Fruit fly (Drosophila melanogaster): Measurements from ENCODE around the gene Cht11.

Gene Cht11

DNA sequence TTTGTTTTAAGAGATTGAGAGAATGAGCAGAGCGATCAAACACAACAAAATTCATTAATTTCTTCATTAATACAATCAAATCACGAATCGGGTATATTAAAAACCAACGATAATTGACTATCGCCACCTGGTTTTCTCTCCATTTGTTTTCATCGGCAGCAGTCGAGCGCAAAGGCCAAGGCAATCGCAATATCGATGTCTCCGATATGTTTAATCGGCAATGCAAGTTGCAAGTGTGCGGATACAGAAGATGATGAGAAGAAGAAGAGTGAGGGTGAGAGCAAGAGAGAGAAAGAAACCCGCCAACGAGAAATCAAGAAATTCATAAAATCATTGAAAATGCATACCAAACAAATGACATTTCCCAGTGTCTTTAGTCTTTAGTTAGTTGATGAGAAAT lies 26.5 kb upstream of the Cht11 start (continued):
- no peak for TF ChIP-seq bigmax (GFP tag; optimal IDR thresholded peaks at IDR 0.05)
- no peak for TF ChIP-seq gt (GFP tag; IDR thresholded peaks at IDR 0.05)
- TF ChIP-seq CG33557 (GFP tag; optimal IDR thresholded peaks at IDR 0.05): no peak
- TF ChIP-seq CG17361 (GFP tag; IDR thresholded peaks at IDR 0.05): no peak
- TF ChIP-seq Ssrp (tag; optimal IDR thresholded peaks at IDR 0.05): no peak
- no peak for TF ChIP-seq sob (GFP tag; IDR thresholded peaks at IDR 0.05)
- TF ChIP-seq CG18476 (GFP tag; optimal IDR thresholded peaks at IDR 0.05): no peak
- TF ChIP-seq E2f1 (GFP tag; IDR thresholded peaks at IDR 0.05): no peak
- peak; percentile 80 for TF ChIP-seq bbx (GFP tag; IDR thresholded peaks at IDR 0.05; ENCODE audit: partially characterized antibody)
- no peak for TF ChIP-seq usp (GFP tag; optimal IDR thresholded peaks at IDR 0.05)
- peak; percentile 38; the same call in 1 of the 2 replicates for TF ChIP-seq hbn (GFP tag; IDR thresholded peaks at IDR 0.05; ENCODE audit: partially characterized antibody)
- peak; percentile 31; the same call in 1 of the 3 replicates for TF ChIP-seq Doc3 (GFP tag; IDR thresholded peaks at IDR 0.05; ENCODE audit: partially characterized antibody)
- no peak for TF ChIP-seq pb (GFP tag; optimal IDR thresholded peaks at IDR 0.05)
- TF ChIP-seq D (optimal IDR thresholded peaks at IDR 0.05): no peak
- no peak for TF ChIP-seq D (GFP tag; optimal IDR thresholded peaks at IDR 0.05)
- peak; percentile 74 for TF ChIP-seq CG17385 (GFP tag; optimal IDR thresholded peaks at IDR 0.05)
- TF ChIP-seq CG2199 (GFP tag; IDR thresholded peaks at IDR 0.05): no peak
- no peak for TF ChIP-seq dati (GFP tag; IDR thresholded peaks at IDR 0.05)
- TF ChIP-seq Dfd (GFP tag; optimal IDR thresholded peaks at IDR 0.05): no peak
- TF ChIP-seq prd (optimal IDR thresholded peaks at IDR 0.05): no peak
- no peak for TF ChIP-seq prd (GFP tag; IDR thresholded peaks at IDR 0.05)
- TF ChIP-seq Dip3 (GFP tag; optimal IDR thresholded peaks at IDR 0.05): no peak
- TF ChIP-seq Dref (GFP tag; IDR thresholded peaks at IDR 0.05): peak; percentile 53
- TF ChIP-seq ssp (GFP tag; IDR thresholded peaks at IDR 0.05): no peak
- TF ChIP-seq Aef1 (GFP tag; IDR thresholded peaks at IDR 0.05): no peak
- no peak for TF ChIP-seq CG16863 (GFP tag; optimal IDR thresholded peaks at IDR 0.05)
- TF ChIP-seq Scr (GFP tag; IDR thresholded peaks at IDR 0.05; ENCODE audit: partially characterized antibody): peak; percentile 64
- no peak for TF ChIP-seq CG9932 (GFP tag; IDR thresholded peaks at IDR 0.05)
- TF ChIP-seq CG17612 (GFP tag; IDR thresholded peaks at IDR 0.05): no peak
- peak; percentile 50; the same call in 2 of the 3 replicates for TF ChIP-seq knrl (GFP tag; IDR thresholded peaks at IDR 0.05; ENCODE audit: partially characterized antibody)
- no peak for TF ChIP-seq trh (GFP tag; optimal IDR thresholded peaks at IDR 0.05)
- TF ChIP-seq Bdp1 (GFP tag; optimal IDR thresholded peaks at IDR 0.05): no peak
- no peak for TF ChIP-seq CG13624 (GFP tag; optimal IDR thresholded peaks at IDR 0.05)
- peak; percentile 49; the same call in 1 of the 3 replicates for TF ChIP-seq zen2 (GFP tag; IDR thresholded peaks at IDR 0.05; ENCODE audit: partially characterized antibody)
- TF ChIP-seq CG3995 (GFP tag; optimal IDR thresholded peaks at IDR 0.05): no peak
- no peak for TF ChIP-seq dimm (GFP tag; IDR thresholded peaks at IDR 0.05)
- TF ChIP-seq CG10654 (GFP tag; optimal IDR thresholded peaks at IDR 0.05): no peak
- no peak for TF ChIP-seq run (tag; optimal IDR thresholded peaks at IDR 0.05)
- TF ChIP-seq CG14441 (GFP tag; IDR thresholded peaks at IDR 0.05): no peak
- TF ChIP-seq Ptx1 (GFP tag; IDR thresholded peaks at IDR 0.05): no peak
- TF ChIP-seq tna (GFP tag; IDR thresholded peaks at IDR 0.05; ENCODE audit: partially characterized antibody): peak; percentile 24; the same call in 1 of the 2 replicates
- TF ChIP-seq Opbp (GFP tag; IDR thresholded peaks at IDR 0.05; ENCODE audit: partially characterized antibody): peak; percentile 63; the same call in 2 of the 3 replicates
- TF ChIP-seq h (optimal IDR thresholded peaks at IDR 0.05): no peak
- no peak for TF ChIP-seq chif (GFP tag; optimal IDR thresholded peaks at IDR 0.05)
- no peak for TF ChIP-seq CG17568 (GFP tag; optimal IDR thresholded peaks at IDR 0.05)
- TF ChIP-seq Sry-β (GFP tag; optimal IDR thresholded peaks at IDR 0.05): no peak
- TF ChIP-seq chn (GFP tag; optimal IDR thresholded peaks at IDR 0.05): no peak
- TF ChIP-seq Dll (GFP tag; IDR thresholded peaks at IDR 0.05; ENCODE audit: partially characterized antibody): peak; percentile 60; the same call in 2 of the 4 replicates
